Worm (Caenorhabditis elegans) whole organism, L3 larva: ENCODE measurements around the gene col-71.

ENCODE experiments used
- ceh-28 ChIP-seq: fragments of 150-350 bp; optimal IDR thresholded peaks from 2 replicates; lab custom pipeline; 2014; ENCODE audit warnings: missing biosample characterization, missing genetic modification reagents, missing genetic modification characterization
- elt-1 ChIP-seq: fragments of 150-350 bp; optimal IDR thresholded peaks from 2 replicates; lab custom pipeline; 2014; ENCODE audit warnings: missing biosample characterization, missing genetic modification characterization
- elt-2 ChIP-seq: sonication (generic microtip); optimal IDR thresholded peaks from 2 replicates; lab custom pipeline; 2016; ENCODE audit warnings: missing genetic modification reagents, mild to moderate bottlenecking, missing genetic modification characterization, missing compliant biosample characterization
- elt-3 ChIP-seq, 3 experiments: fragments of 150-350 bp in 1 of 3; sonication (generic microtip) in 2 of 3; optimal IDR thresholded peaks; 2 replicates in 2 of 3; 4 replicates in 1 of 3; lab custom pipeline; 2014 to 2017; ENCODE audit warnings: missing biosample characterization in 3 of 3, missing genetic modification characterization in 3 of 3
- mdl-1 ChIP-seq: fragments of 150-350 bp; optimal IDR thresholded peaks from 2 replicates; lab custom pipeline; 2014; ENCODE audit warnings: missing biosample characterization, missing genetic modification characterization
- nfya-1 ChIP-seq: sonication (generic microtip); optimal IDR thresholded peaks from 2 replicates; lab custom pipeline; 2017; ENCODE audit warnings: missing genetic modification characterization, mild to moderate bottlenecking, missing compliant biosample characterization, antibody characterized with exemption, moderate library complexity; ENCODE audit not compliant: insufficient read depth
- nhr-76 ChIP-seq: fragments of 150-350 bp; sonication (generic microtip); optimal IDR thresholded peaks from 5 replicates; lab custom pipeline; 2014; ENCODE audit warnings: missing biosample characterization, missing genetic modification characterization
- pha-4 ChIP-seq: fragments of 150-350 bp; optimal IDR thresholded peaks from 2 replicates; lab custom pipeline; 2014; ENCODE audit warnings: missing biosample characterization, missing genetic modification reagents, missing genetic modification characterization
- pqm-1 ChIP-seq: fragments of 150-350 bp; optimal IDR thresholded peaks from 2 replicates; lab custom pipeline; 2017; ENCODE audit warnings: missing biosample characterization, missing genetic modification characterization, inconsistent platforms
- skn-1 ChIP-seq: fragments of 150-350 bp; optimal IDR thresholded peaks from 2 replicates; lab custom pipeline; 2014; ENCODE audit warnings: missing biosample characterization, missing genetic modification characterization
- unc-39 ChIP-seq: sonication (generic microtip); optimal IDR thresholded peaks from 4 replicates; lab custom pipeline; 2017; ENCODE audit warnings: missing biosample characterization, missing genetic modification characterization

DNA sequence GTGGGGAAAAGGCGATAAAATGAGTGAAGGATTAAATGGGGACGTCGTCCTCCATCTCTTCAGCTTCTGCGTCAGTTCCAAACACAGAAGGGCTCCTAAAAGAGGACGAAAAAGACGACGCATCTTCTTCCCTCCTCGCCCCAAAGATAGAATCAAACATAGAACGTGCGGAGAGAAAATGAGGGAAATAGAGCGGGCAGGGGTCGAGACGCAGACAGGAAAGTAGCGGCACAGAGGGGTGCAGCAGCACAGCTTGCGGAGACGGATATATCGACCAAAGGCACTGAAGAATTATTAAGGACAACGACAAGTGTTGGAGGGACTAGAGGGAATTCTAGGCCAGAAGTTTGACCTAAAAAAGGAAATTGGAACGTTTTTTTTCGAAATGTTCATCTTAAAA, 44.9 kb upstream of the col-71 start:
- TF ChIP-seq pha-4 (tag; lab: Kevin White, UChicago) (no peak), mdl-1 (tag; lab: Kevin White, UChicago) (no peak), elt-3 (tag; optimal IDR thresholded peaks at IDR 0.05; lab: Kevin White, UChicago) (no peak), ceh-28 (tag; lab: Kevin White, UChicago) (no peak), pqm-1 (tag; lab: Kevin White, UChicago) (no peak), skn-1 (tag; lab: Kevin White, UChicago) (peak; percentile 6), elt-2 (tag; lab: Kevin White, UChicago) (no peak), elt-1 (tag; lab: Kevin White, UChicago) (peak; percentile 23), nhr-76 (tag; lab: Kevin White, UChicago) (no peak), unc-39 (tag; lab: Kevin White, UChicago) (no peak), nfya-1 (tag; lab: Kevin White, UChicago) (peak; percentile 70)
